Fruit fly (Drosophila melanogaster) whole organism, prepupa: ENCODE results near the gene CG18549.

Source experiments
- CG11294 ChIP-seq: fragments of 200-800 bp; sonication (Bioruptor generic); IDR thresholded peaks from 2 replicates; pipeline ENCODE4 v1.3.6; 2022; ENCODE audit warnings: missing biosample characterization, missing genetic modification characterization
- CG16779 ChIP-seq: fragments of 200-800 bp; sonication (Bioruptor generic); optimal IDR thresholded peaks from 3 replicates; lab custom pipeline; 2017; ENCODE audit warnings: missing biosample characterization, mild to moderate bottlenecking, missing genetic modification characterization
- CG31627 ChIP-seq: fragments of 200-800 bp; sonication (Bioruptor generic); optimal IDR thresholded peaks from 3 replicates; lab custom pipeline; 2016; ENCODE audit warnings: missing biosample characterization, missing genetic modification characterization
- CG3919 ChIP-seq: fragments of 200-800 bp; sonication (Bioruptor generic); optimal IDR thresholded peaks from 3 replicates; lab custom pipeline; 2016; ENCODE audit warnings: missing biosample characterization, missing genetic modification characterization
- OdsH ChIP-seq: fragments of 200-800 bp; sonication (Bioruptor generic); optimal IDR thresholded peaks from 3 replicates; lab custom pipeline; 2016; ENCODE audit warnings: missing biosample characterization, missing genetic modification characterization
- Sox15 ChIP-seq: fragments of 200-800 bp; sonication (Bioruptor generic); optimal IDR thresholded peaks from 3 replicates; lab custom pipeline; 2016; ENCODE audit warnings: missing biosample characterization, missing genetic modification characterization
- cyc ChIP-seq: fragments of 200-800 bp; sonication (Bioruptor generic); optimal IDR thresholded peaks from 3 replicates; lab custom pipeline; 2016; ENCODE audit warnings: missing biosample characterization, missing genetic modification characterization
- fkh ChIP-seq: fragments of 200-800 bp; sonication (Bioruptor generic); optimal IDR thresholded peaks from 3 replicates; lab custom pipeline; 2017; ENCODE audit warnings: missing biosample characterization, mild to moderate bottlenecking, missing genetic modification characterization, moderate library complexity
- salr ChIP-seq, 2 experiments: fragments of 200-800 bp; sonication (Bioruptor generic); optimal IDR thresholded peaks; 3 replicates each; lab custom pipeline; 2016 to 2018; ENCODE audit warnings: missing biosample characterization in 2 of 2, missing genetic modification characterization in 2 of 2, mild to moderate bottlenecking in 1 of 2

DNA sequence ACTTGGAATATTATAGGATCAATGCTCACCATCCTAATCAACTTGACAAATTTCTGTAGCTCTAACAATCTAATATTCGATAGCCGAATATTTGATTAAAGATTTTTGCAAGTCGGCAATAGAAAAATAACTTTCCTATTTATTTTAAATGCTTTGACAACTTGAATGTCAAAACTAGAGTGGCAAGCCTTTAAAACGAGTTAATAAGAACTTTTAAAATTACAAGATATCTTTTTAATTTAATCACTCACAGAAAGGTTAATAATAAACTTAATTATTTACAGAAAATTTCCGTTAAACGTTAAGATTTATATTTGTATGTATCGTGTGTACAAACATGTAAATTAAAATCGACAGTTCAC is 10.1 kb upstream of the CG18549 start, which contains the start of the genes CG17207 and CG46427:
- no peak for TF ChIP-seq salr (GFP tag; optimal IDR thresholded peaks at IDR 0.05; lab: Kevin White, UChicago)
- no peak for TF ChIP-seq CG16779 (tag; lab: Kevin White, UChicago)
- TF ChIP-seq Sox15 (GFP tag; lab: Kevin White, UChicago) = no peak
- no peak for TF ChIP-seq CG3919
- TF ChIP-seq CG31627 (GFP tag; lab: Kevin White, UChicago) = no peak
- no peak for TF ChIP-seq cyc (GFP tag; lab: Kevin White, UChicago)
- TF ChIP-seq CG11294 (GFP tag; lab: Robert Waterston, UW) = no peak
- TF ChIP-seq OdsH (GFP tag; lab: Kevin White, UChicago) = no peak
- TF ChIP-seq fkh (GFP tag; lab: Kevin White, UChicago) = no peak
